Worm (Caenorhabditis elegans): ENCODE data around the gene C42C1.9.

The C42C1.9 gene

ce11 chrIV:12261353-12261752, 27.9 kb upstream of the C42C1.9 start, which contains the start of gene sre-14:
TSS of gene sre-14 (minus strand) at chrIV:12261453.
- TF ChIP-seq unc-55 (GFP tag; optimal IDR thresholded peaks at IDR 0.05) (no peak), hlh-8 (tag; optimal IDR thresholded peaks at IDR 0.05) (no peak), dmd-4 (tag; optimal IDR thresholded peaks at IDR 0.05; ENCODE audit: borderline replicate concordance) (no peak), ceh-6 (GFP tag; optimal IDR thresholded peaks at IDR 0.05) (no peak), fkh-6 (tag; optimal IDR thresholded peaks at IDR 0.05) (no peak), hlh-6 (tag; optimal IDR thresholded peaks at IDR 0.05) (no peak), ref-2 (tag; optimal IDR thresholded peaks at IDR 0.05) (no peak), C38D4.7 (GFP tag; optimal IDR thresholded peaks at IDR 0.05) (no peak), sox-4 (tag; optimal IDR thresholded peaks at IDR 0.05) (no peak), syd-9 (tag; optimal IDR thresholded peaks at IDR 0.05) (no peak), F13H6.1 (tag; optimal IDR thresholded peaks at IDR 0.05) (no peak), sox-2 (GFP tag; IDR thresholded peaks at IDR 0.05) (no peak), ceh-19 (GFP tag; optimal IDR thresholded peaks at IDR 0.05) (no peak), eyg-1 (tag; optimal IDR thresholded peaks at IDR 0.05) (no peak), ceh-24 (tag; optimal IDR thresholded peaks at IDR 0.05) (no peak), nhr-232 (tag; optimal IDR thresholded peaks at IDR 0.05) (no peak), K09A11.1 (tag; optimal IDR thresholded peaks at IDR 0.05; ENCODE audit: insufficient read depth) (no peak), pax-1 (tag; optimal IDR thresholded peaks at IDR 0.05) (no peak)

ce11 chrIV:12265877-12266276, 23.4 kb upstream of the C42C1.9 start:
- no peak for TF ChIP-seq odd-2 (tag; optimal IDR thresholded peaks at IDR 0.05)
- no peak for TF ChIP-seq hlh-15 (tag; optimal IDR thresholded peaks at IDR 0.05)
- no peak for TF ChIP-seq C38D4.7 (GFP tag; optimal IDR thresholded peaks at IDR 0.05)
- TF ChIP-seq nfya-1 (tag; optimal IDR thresholded peaks at IDR 0.05): no peak
- no peak for TF ChIP-seq K02D7.2 (tag; optimal IDR thresholded peaks at IDR 0.05)

- TF ChIP-seq ceh-2 (tag; optimal IDR thresholded peaks at IDR 0.05) (no peak), nhr-11 (tag; optimal IDR thresholded peaks at IDR 0.05) (no peak), zip-5 (tag; optimal IDR thresholded peaks at IDR 0.05) (peak; percentile 39), ceh-9 (tag; optimal IDR thresholded peaks at IDR 0.05) (no peak), ref-2 (tag; optimal IDR thresholded peaks at IDR 0.05) (no peak), ztf-16 (tag; optimal IDR thresholded peaks at IDR 0.05) (no peak), lim-6 (tag; optimal IDR thresholded peaks at IDR 0.05) (no peak), pax-1 (tag; optimal IDR thresholded peaks at IDR 0.05) (peak; percentile 50), dmd-4 (tag; optimal IDR thresholded peaks at IDR 0.05; ENCODE audit: borderline replicate concordance) (no peak), C08G9.2 (tag; optimal IDR thresholded peaks at IDR 0.05) (no peak), nhr-232 (tag; optimal IDR thresholded peaks at IDR 0.05) (no peak), nfya-1 (tag; optimal IDR thresholded peaks at IDR 0.05) (peak; percentile 84), unc-3 (GFP tag; conservative IDR thresholded peaks at IDR 0.05) (no peak), unc-3 (tag; optimal IDR thresholded peaks at IDR 0.05) (no peak), T23F11.4 (GFP tag; optimal IDR thresholded peaks at IDR 0.05) (no peak), mec-3 (tag; optimal IDR thresholded peaks at IDR 0.05; ENCODE audit: borderline replicate concordance) (no peak), pha-2 (tag; optimal IDR thresholded peaks at IDR 0.05) (no peak), pat-9 (tag; optimal IDR thresholded peaks at IDR 0.05) (no peak), tbx-2 (tag; optimal IDR thresholded peaks at IDR 0.05) (peak; percentile 36), ceh-31 (tag; optimal IDR thresholded peaks at IDR 0.05) (peak; percentile 64), che-1 (tag; optimal IDR thresholded peaks at IDR 0.05) (no peak), unc-55 (GFP tag; optimal IDR thresholded peaks at IDR 0.05) (peak; percentile 58), ttx-3 (tag; optimal IDR thresholded peaks at IDR 0.05) (peak; percentile 14), npax-4 (tag; optimal IDR thresholded peaks at IDR 0.05) (no peak), ceh-18 (tag; optimal IDR thresholded peaks at IDR 0.05) (peak; percentile 21), Y22D7AL.16 (tag; optimal IDR thresholded peaks at IDR 0.05) (no peak), ceh-22 (tag; optimal IDR thresholded peaks at IDR 0.05) (no peak), unc-42 (tag; optimal IDR thresholded peaks at IDR 0.05) (peak; percentile 57), hlh-30 (tag; optimal IDR thresholded peaks at IDR 0.05; ENCODE audit: insufficient read depth) (peak; percentile 33), ceh-14 (tag; optimal IDR thresholded peaks at IDR 0.05) (no peak), ceh-30 (tag; optimal IDR thresholded peaks at IDR 0.05) (no peak), hlh-15 (tag; optimal IDR thresholded peaks at IDR 0.05) (no peak), ceh-34 (tag; optimal IDR thresholded peaks at IDR 0.05) (peak; percentile 39)
Observed at ce11 chrIV:12268272-12269045, 20.8 kb upstream of the C42C1.9 start, which contains the start of the genes ppm-1.H and rpl-34. TSS of gene ppm-1.H (minus strand) at chrIV:12268322. TSS of gene rpl-34 (plus strand) at chrIV:12268995.
